Worm (Caenorhabditis elegans) whole organism, L1 larva: Measurements from ENCODE around the gene lon-1.

ENCODE experiments used
- nhr-237 ChIP-seq: fragments of 150-350 bp; optimal IDR thresholded peaks from 2 replicates; lab custom pipeline; 2014; ENCODE audit warnings: missing biosample characterization, missing genetic modification characterization
- nhr-77 ChIP-seq: fragments of 150-350 bp; optimal IDR thresholded peaks from 2 replicates; lab custom pipeline; 2014; ENCODE audit warnings: missing biosample characterization, missing genetic modification characterization

ce11 chrIII:5442711-5443253, 31.5 kb upstream of the lon-1 start, which contains the start of the genes T24G10.2 and disl-2:
- TF ChIP-seq nhr-77 (tag; lab: Kevin White, UChicago) (peak; percentile 9), nhr-237 (tag; lab: Kevin White, UChicago) (no peak)
